Fruit fly (Drosophila melanogaster): ENCODE results near the gene Gr23a.

DNA sequence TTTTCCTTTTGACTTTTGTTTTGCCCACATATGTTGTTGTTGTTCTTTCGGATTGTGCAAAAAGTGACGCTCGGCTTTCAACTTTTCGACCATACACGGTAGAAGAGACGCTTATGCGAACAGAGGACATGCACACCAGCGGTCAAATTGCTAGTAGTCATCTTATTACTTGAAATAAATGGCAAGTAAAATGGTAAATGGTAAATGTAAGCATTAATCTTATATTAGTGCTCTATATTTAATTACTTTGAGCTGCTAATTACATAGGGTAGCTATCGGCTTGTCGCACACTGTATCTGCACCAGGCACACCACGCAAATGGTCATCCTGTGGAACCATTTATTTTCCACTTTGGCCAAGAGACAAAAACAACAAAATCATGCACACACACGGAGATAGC, 51.7 kb downstream of the Gr23a start:
- TF ChIP-seq Sox102F (GFP tag; optimal IDR thresholded peaks at IDR 0.05) (no peak), dsx (GFP tag; optimal IDR thresholded peaks at IDR 0.05; ENCODE audit: poor library complexity, severe bottlenecking) (no peak), CG9139 (GFP tag; optimal IDR thresholded peaks at IDR 0.05) (no peak), CG6808 (GFP tag; optimal IDR thresholded peaks at IDR 0.05) (no peak)
